Worm (Caenorhabditis elegans) whole organism, L4 larva: Measurements from ENCODE around the gene srh-204.

Experiments used
- ceh-28 ChIP-seq: fragments of 150-350 bp; optimal IDR thresholded peaks from 2 replicates; lab custom pipeline; 2014; ENCODE audit warnings: missing biosample characterization, missing genetic modification reagents, missing genetic modification characterization
- ceh-32 ChIP-seq: sonication (generic microtip); optimal IDR thresholded peaks from 2 replicates; lab custom pipeline; 2016; ENCODE audit warnings: mild to moderate bottlenecking, missing genetic modification characterization, missing compliant biosample characterization; ENCODE audit not compliant: poor library complexity
- egl-27 ChIP-seq: sonication (generic microtip); optimal IDR thresholded peaks from 3 replicates; lab custom pipeline; 2017; ENCODE audit warnings: missing biosample characterization, missing genetic modification reagents, missing genetic modification characterization
- mdl-1 ChIP-seq, 2 experiments: fragments of 150-350 bp in 1 of 2; sonication (generic microtip) in 1 of 2; optimal IDR thresholded peaks; 2 replicates each; lab custom pipeline; 2014 to 2017; ENCODE audit warnings: missing biosample characterization in 2 of 2, missing genetic modification characterization in 2 of 2
- nhr-11 ChIP-seq: fragments of 150-350 bp; optimal IDR thresholded peaks from 2 replicates; lab custom pipeline; 2014; ENCODE audit warnings: missing biosample characterization, missing genetic modification characterization

DNA sequence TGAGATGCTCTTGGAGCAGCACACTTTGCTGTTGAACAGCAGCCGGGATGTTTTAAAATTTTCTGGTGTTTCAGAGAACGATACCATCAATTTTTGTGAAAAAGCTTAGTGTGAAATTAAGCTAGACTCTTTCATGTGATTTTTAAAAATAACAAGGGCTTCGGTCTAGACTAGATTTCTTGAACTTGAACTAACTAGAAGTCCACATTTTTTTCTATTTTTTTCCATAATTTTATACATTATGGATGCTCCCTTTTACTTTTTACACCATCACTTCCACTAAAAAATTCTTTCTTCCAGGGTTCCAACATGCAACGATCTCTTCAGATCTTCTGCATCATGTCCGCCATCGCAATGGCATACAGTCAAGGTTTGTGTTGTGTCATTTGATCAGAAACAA, 4.1 kb downstream of the srh-204 start, which contains the start of gene nlp-13:
- no peak for TF ChIP-seq ceh-28 (tag; lab: Kevin White, UChicago)
- no peak for TF ChIP-seq nhr-11 (tag; lab: Kevin White, UChicago)
- no peak for TF ChIP-seq mdl-1 (tag; optimal IDR thresholded peaks at IDR 0.05; lab: Kevin White, UChicago)
- TF ChIP-seq egl-27 = no peak
- TF ChIP-seq ceh-32 (tag; lab: Kevin White, UChicago) = no peak
